Worm (Caenorhabditis elegans): ENCODE data around the gene srh-59.

The srh-59 gene

DNA sequence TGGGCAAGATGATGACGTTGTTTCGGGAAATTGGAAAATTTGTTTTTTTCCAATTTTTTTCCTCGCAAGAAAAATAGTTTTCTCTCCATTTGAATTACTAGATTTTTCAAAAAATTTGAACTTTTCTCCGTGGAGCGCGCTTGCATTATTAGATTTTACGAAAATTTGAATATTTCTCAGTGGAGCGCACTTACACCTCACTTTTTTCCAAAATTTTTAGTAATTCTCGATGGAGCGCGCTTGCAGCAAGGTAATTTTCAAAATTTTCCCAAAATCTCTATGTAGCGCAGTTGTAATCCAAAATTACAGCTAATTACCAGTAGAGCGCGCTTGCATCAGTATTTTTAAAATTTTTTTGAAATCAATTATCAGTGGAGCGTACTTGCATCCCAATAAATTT lies 27.2 kb upstream of the srh-59 start (continued):
- TF ChIP-seq nhr-27 (tag; optimal IDR thresholded peaks at IDR 0.05) = no peak
- no peak for TF ChIP-seq F39B2.1 (GFP tag; IDR thresholded peaks at IDR 0.05)
- TF ChIP-seq athp-1 (tag; optimal IDR thresholded peaks at IDR 0.05) = no peak
- no peak for TF ChIP-seq B0261.1 (tag; optimal IDR thresholded peaks at IDR 0.05)
- TF ChIP-seq xnd-1 (tag; optimal IDR thresholded peaks at IDR 0.05) = peak; percentile 55
- no peak for TF ChIP-seq ceh-100 (GFP tag; IDR thresholded peaks at IDR 0.05)
- no peak for TF ChIP-seq K12H6.12 (tag; optimal IDR thresholded peaks at IDR 0.05)
- TF ChIP-seq snpc-1.1 (tag; optimal IDR thresholded peaks at IDR 0.05; ENCODE audit: insufficient read depth) = no peak
- TF ChIP-seq repo-1 (tag; optimal IDR thresholded peaks at IDR 0.05) = no peak
- no peak for TF ChIP-seq mel-28 (tag; optimal IDR thresholded peaks at IDR 0.05; ENCODE audit: borderline replicate concordance)
- no peak for TF ChIP-seq chd-7 (tag; optimal IDR thresholded peaks at IDR 0.05)
- no peak for TF ChIP-seq madf-8 (GFP tag; conservative IDR thresholded peaks at IDR 0.05)

DNA sequence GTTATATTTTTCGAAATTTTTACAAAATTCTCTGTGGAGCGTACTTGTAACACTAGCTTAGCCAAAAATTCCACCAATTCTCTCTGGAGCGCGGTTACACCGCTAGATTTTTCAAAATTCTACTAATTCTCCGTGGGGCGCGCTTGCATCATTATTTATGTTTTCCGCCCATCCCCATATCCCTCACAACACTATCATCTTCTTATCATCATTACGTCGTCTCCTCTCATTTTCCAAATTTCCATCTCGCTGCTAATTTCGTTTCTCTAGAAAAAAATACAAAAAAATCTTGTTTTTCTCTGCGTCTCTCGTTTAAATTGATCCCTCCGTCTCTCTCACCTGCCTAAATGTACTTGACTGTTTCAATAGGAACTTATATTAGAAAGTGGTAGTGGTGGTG lies 26.6 kb upstream of the srh-59 start:
- TF ChIP-seq efl-1 (GFP tag; optimal IDR thresholded peaks at IDR 0.05) = no peak
- TF ChIP-seq hmg-1.2 (GFP tag; IDR thresholded peaks at IDR 0.05) = peak; percentile 23; the same call in 1 of the 2 replicates
- peak; percentile 49 for TF ChIP-seq mcd-1 (GFP tag; IDR thresholded peaks at IDR 0.05)
- no peak for TF ChIP-seq madf-6 (GFP tag; IDR thresholded peaks at IDR 0.05)
- no peak for TF ChIP-seq nhr-179 (tag; optimal IDR thresholded peaks at IDR 0.05)
- TF ChIP-seq ceh-27 (GFP tag; optimal IDR thresholded peaks at IDR 0.05) = no peak
- no peak for TF ChIP-seq ztf-28 (GFP tag; IDR thresholded peaks at IDR 0.05)
- peak; percentile 12 for TF ChIP-seq lin-40 (tag; optimal IDR thresholded peaks at IDR 0.05)
- no peak for TF ChIP-seq B0035.1 (tag; optimal IDR thresholded peaks at IDR 0.05)
- TF ChIP-seq sptf-2 (GFP tag; optimal IDR thresholded peaks at IDR 0.05) = no peak
- no peak for TF ChIP-seq fkh-3 (tag; optimal IDR thresholded peaks at IDR 0.05)
- no peak for TF ChIP-seq atf-7 (tag; optimal IDR thresholded peaks at IDR 0.05)
- no peak for TF ChIP-seq nhr-120 (GFP tag; IDR thresholded peaks at IDR 0.05)
- no peak for TF ChIP-seq madf-8 (GFP tag; conservative IDR thresholded peaks at IDR 0.05)

- TF ChIP-seq mcd-1 (GFP tag; IDR thresholded peaks at IDR 0.05) (no peak), F57A8.1 (GFP tag; optimal IDR thresholded peaks at IDR 0.05) (no peak), ztf-28 (GFP tag; IDR thresholded peaks at IDR 0.05) (no peak), repo-1 (tag; optimal IDR thresholded peaks at IDR 0.05) (no peak), attf-6 (GFP tag; IDR thresholded peaks at IDR 0.05) (no peak)
Observed at ce11 chrII:3556584-3556983, 25.3 kb upstream of the srh-59 start.

DNA sequence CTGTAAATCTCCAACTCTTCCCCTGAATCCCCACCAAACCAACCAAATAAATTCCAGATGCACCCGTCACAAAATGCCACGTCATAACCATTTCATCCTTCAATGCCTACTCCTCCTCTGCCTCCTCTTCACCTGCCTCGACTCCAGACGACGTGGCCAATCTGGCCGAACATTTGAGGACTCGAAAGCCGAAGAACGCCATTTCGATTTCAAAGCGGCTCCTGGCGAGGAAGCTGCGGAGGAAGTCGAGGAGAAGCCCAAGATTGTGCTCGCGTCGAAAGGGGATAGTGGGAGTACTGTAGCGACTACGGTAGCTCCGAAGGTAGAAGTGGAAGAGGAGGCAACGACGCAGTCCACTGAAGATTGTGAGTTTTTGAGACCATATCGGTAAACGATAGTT lies 24.4 kb upstream of the srh-59 start, which contains the start of gene lgc-45:
Gene lgc-45, plus strand, starts transcription at position 56 of the 400 bp plus-strand sequence.
- TF ChIP-seq zfh-2 (GFP tag; conservative IDR thresholded peaks at IDR 0.05) = peak; percentile 72
- no peak for TF ChIP-seq sdz-38 (tag; optimal IDR thresholded peaks at IDR 0.05)

DNA sequence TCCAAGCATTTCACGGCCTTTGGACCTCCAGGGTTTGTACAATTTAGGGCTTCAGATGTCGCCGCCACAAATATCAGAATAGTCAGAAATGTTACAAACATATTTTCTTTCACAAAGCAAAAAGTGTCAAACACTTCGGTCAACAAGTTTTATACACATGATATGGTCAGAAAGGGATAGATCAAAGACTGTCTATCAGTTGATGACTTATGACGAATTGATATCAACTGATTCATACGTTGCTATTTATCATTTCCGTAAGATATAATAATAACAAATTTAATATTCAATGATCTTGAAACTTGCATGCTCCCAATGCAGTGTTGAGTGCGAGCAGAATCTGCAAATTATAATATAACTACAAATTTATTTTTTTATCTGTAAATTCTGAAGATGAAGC lies 21.3 kb upstream of the srh-59 start, which contains the start of gene W10G11.1:
Gene W10G11.1, minus strand, starts transcription at position 101 of the 400 bp plus-strand sequence.
- TF ChIP-seq B0336.3 (GFP tag; IDR thresholded peaks at IDR 0.05) (no peak), ztf-25 (GFP tag; IDR thresholded peaks at IDR 0.05) (no peak), madf-3 (GFP tag; IDR thresholded peaks at IDR 0.05) (no peak), F57C9.4 (tag; optimal IDR thresholded peaks at IDR 0.05) (no peak), F39B2.1 (GFP tag; IDR thresholded peaks at IDR 0.05) (no peak), let-526 (GFP tag; IDR thresholded peaks at IDR 0.05) (no peak)
